Worm (Caenorhabditis elegans) whole organism, L1 larva: ENCODE data around the gene F45D3.4.
A peak's percentile ranks its signal among the peaks of the same experiment; 100 is the strongest.

Source experiments
- C16A3.4 ChIP-seq: fragments of 150-350 bp; optimal IDR thresholded peaks from 2 replicates; lab custom pipeline; 2014; ENCODE audit warnings: missing biosample characterization, missing genetic modification characterization
- C34B4.2 ChIP-seq: sonication (generic microtip); optimal IDR thresholded peaks from 2 replicates; lab custom pipeline; 2017; ENCODE audit warnings: mild to moderate bottlenecking, missing genetic modification characterization, missing compliant biosample characterization
- F16B12.6 ChIP-seq: fragments of 150-350 bp; optimal IDR thresholded peaks from 2 replicates; lab custom pipeline; 2014; ENCODE audit warnings: missing biosample characterization, missing genetic modification characterization
- ama-1 ChIP-seq: fragments of 150-350 bp; optimal IDR thresholded peaks from 2 replicates; lab custom pipeline; 2014
- blmp-1 ChIP-seq: fragments of 150-350 bp; optimal IDR thresholded peaks from 2 replicates; lab custom pipeline; 2014; ENCODE audit warnings: missing biosample characterization, missing genetic modification characterization
- ceh-8 ChIP-seq: fragments of 200-800 bp; sonication (Bioruptor generic); optimal IDR thresholded peaks from 2 replicates; lab custom pipeline; 2018; ENCODE audit warnings: mild to moderate bottlenecking, missing genetic modification characterization, moderate library complexity, missing compliant biosample characterization
- ceh-88 ChIP-seq: fragments of 200-800 bp; sonication (Bioruptor generic); IDR thresholded peaks from 2 replicates; pipeline ENCODE4 v1.3.6; 2022; ENCODE audit warnings: missing genetic modification characterization, missing compliant biosample characterization
- ces-1 ChIP-seq: fragments of 150-350 bp; optimal IDR thresholded peaks from 2 replicates; lab custom pipeline; 2014; ENCODE audit warnings: missing biosample characterization, missing genetic modification reagents, missing genetic modification characterization
- dpl-1 ChIP-seq, 3 experiments: fragments of 150-350 bp in 2 of 3; sonication (generic microtip) in 1 of 3; optimal IDR thresholded peaks; 2 replicates each; lab custom pipeline; 2014 to 2017; ENCODE audit warnings: missing biosample characterization in 3 of 3, missing genetic modification characterization in 3 of 3, missing genetic modification reagents in 3 of 3
- dsc-1 ChIP-seq: sonication (generic microtip); optimal IDR thresholded peaks from 2 replicates; lab custom pipeline; 2016; ENCODE audit warnings: mild to moderate bottlenecking, missing genetic modification characterization, missing compliant biosample characterization
- efl-3 ChIP-seq: fragments of 200-800 bp; sonication (Bioruptor generic); optimal IDR thresholded peaks from 2 replicates; lab custom pipeline; 2018; ENCODE audit warnings: mild to moderate bottlenecking, missing genetic modification characterization, missing compliant biosample characterization
- egl-13 ChIP-seq: sonication (generic microtip); optimal IDR thresholded peaks from 2 replicates; lab custom pipeline; 2016; ENCODE audit warnings: missing genotype, missing genetic modification reagents, missing genetic modification characterization, missing compliant biosample characterization
- egl-27 ChIP-seq, 2 experiments: fragments of 150-350 bp in 1 of 2; sonication (generic microtip); optimal IDR thresholded peaks; 3 replicates each; lab custom pipeline; 2017 to 2018; ENCODE audit warnings: missing biosample characterization in 2 of 2, missing genetic modification characterization in 2 of 2, missing genetic modification reagents in 2 of 2
- elt-2 ChIP-seq: sonication (generic microtip); optimal IDR thresholded peaks from 2 replicates; lab custom pipeline; 2016; ENCODE audit warnings: missing genetic modification characterization, mild to moderate bottlenecking, inconsistent platforms, missing compliant biosample characterization, missing genetic modification reagents
- elt-3 ChIP-seq, 6 experiments: fragments of 150-350 bp in 1 of 6; sonication (generic microtip); optimal IDR thresholded peaks; 2 replicates each; lab custom pipeline; 2017 to 2018; ENCODE audit warnings: missing biosample characterization in 6 of 6, missing genetic modification characterization in 6 of 6, inconsistent platforms in 1 of 6
- ets-5 ChIP-seq: fragments of 200-800 bp; sonication (Bioruptor generic); IDR thresholded peaks from 2 replicates; pipeline ENCODE4 v1.3.6; 2022; ENCODE audit warnings: missing genetic modification characterization, missing compliant biosample characterization
- fkh-10 ChIP-seq: sonication (generic microtip); optimal IDR thresholded peaks from 2 replicates; lab custom pipeline; 2017; ENCODE audit warnings: missing biosample characterization, missing genetic modification reagents, missing genetic modification characterization
- fkh-4 ChIP-seq: sonication (generic microtip); optimal IDR thresholded peaks from 2 replicates; lab custom pipeline; 2016; ENCODE audit warnings: missing compliant biosample characterization, missing genetic modification characterization, borderline replicate concordance
- fos-1 ChIP-seq: fragments of 150-350 bp; optimal IDR thresholded peaks from 2 replicates; lab custom pipeline; 2014; ENCODE audit warnings: missing biosample characterization, missing genetic modification characterization
- hlh-17 ChIP-seq: fragments of 200-800 bp; sonication (Bioruptor generic); optimal IDR thresholded peaks from 2 replicates; lab custom pipeline; 2018; ENCODE audit warnings: missing genetic modification characterization, mild to moderate bottlenecking, missing compliant biosample characterization, moderate library complexity, borderline replicate concordance
- hlh-4 ChIP-seq: sonication (generic microtip); optimal IDR thresholded peaks from 2 replicates; lab custom pipeline; 2016; ENCODE audit warnings: mild to moderate bottlenecking, missing genetic modification characterization, missing compliant biosample characterization
- irx-1 ChIP-seq: sonication (generic microtip); optimal IDR thresholded peaks from 2 replicates; lab custom pipeline; 2016; ENCODE audit warnings: missing genetic modification characterization, missing compliant biosample characterization
- jun-1 ChIP-seq: fragments of 150-350 bp; optimal IDR thresholded peaks from 2 replicates; lab custom pipeline; 2014; ENCODE audit warnings: missing biosample characterization, missing genetic modification reagents, missing genetic modification characterization
- lin-13 ChIP-seq: fragments of 150-350 bp; optimal IDR thresholded peaks from 2 replicates; lab custom pipeline; 2014; ENCODE audit warnings: missing biosample characterization, missing genetic modification reagents, missing genetic modification characterization
- lin-14 ChIP-seq: fragments of 200-800 bp; sonication (Bioruptor generic); optimal IDR thresholded peaks from 2 replicates; lab custom pipeline; 2018; ENCODE audit warnings: mild to moderate bottlenecking, missing genetic modification characterization, moderate library complexity, missing compliant biosample characterization
- mdl-1 ChIP-seq, 2 experiments: fragments of 150-350 bp; optimal IDR thresholded peaks; 2 replicates each; lab custom pipeline; 2014 to 2017; ENCODE audit warnings: missing biosample characterization in 2 of 2, missing genetic modification characterization in 2 of 2, inconsistent platforms in 1 of 2
- nhr-11 ChIP-seq: fragments of 150-350 bp; optimal IDR thresholded peaks from 2 replicates; lab custom pipeline; 2014; ENCODE audit warnings: missing biosample characterization, missing genetic modification characterization
- nhr-28 ChIP-seq: fragments of 150-350 bp; optimal IDR thresholded peaks from 2 replicates; lab custom pipeline; 2014; ENCODE audit warnings: missing biosample characterization, missing genetic modification characterization
- nhr-47 ChIP-seq: sonication (generic microtip); optimal IDR thresholded peaks from 2 replicates; lab custom pipeline; 2016; ENCODE audit warnings: mild to moderate bottlenecking, missing genetic modification characterization, moderate library complexity, missing compliant biosample characterization
- nhr-76 ChIP-seq: sonication (generic microtip); optimal IDR thresholded peaks from 2 replicates; lab custom pipeline; 2017; ENCODE audit warnings: missing biosample characterization, missing genetic modification characterization
- nhr-84 ChIP-seq: sonication (generic microtip); optimal IDR thresholded peaks from 2 replicates; lab custom pipeline; 2017; ENCODE audit warnings: missing biosample characterization, missing genetic modification characterization
- nhr-85 ChIP-seq: sonication (generic microtip); peaks from one replicate; lab custom pipeline; 2016; ENCODE audit warnings: missing genetic modification characterization, inconsistent platforms, missing compliant biosample characterization
- pag-3 ChIP-seq: sonication (generic microtip); optimal IDR thresholded peaks from 2 replicates; lab custom pipeline; 2017; ENCODE audit warnings: missing genetic modification characterization, mild to moderate bottlenecking, missing compliant biosample characterization, antibody characterized with exemption, borderline replicate concordance; ENCODE audit not compliant: insufficient read depth
- skn-1 ChIP-seq: fragments of 150-350 bp; optimal IDR thresholded peaks from 2 replicates; lab custom pipeline; 2014; ENCODE audit warnings: missing biosample characterization, missing genetic modification characterization
- swsn-7 ChIP-seq: sonication (generic microtip); optimal IDR thresholded peaks from 2 replicates; lab custom pipeline; 2016; ENCODE audit warnings: missing genetic modification characterization, missing compliant biosample characterization
- tlp-1 ChIP-seq: fragments of 150-350 bp; optimal IDR thresholded peaks from 2 replicates; lab custom pipeline; 2014; ENCODE audit warnings: missing biosample characterization, missing genetic modification characterization
- unc-98 ChIP-seq: fragments of 200-800 bp; sonication (Bioruptor generic); IDR thresholded peaks from 2 replicates; pipeline ENCODE4 v1.3.6; 2022; ENCODE audit warnings: missing genetic modification characterization, missing compliant biosample characterization
- xbp-1 ChIP-seq: sonication (generic microtip); optimal IDR thresholded peaks from 2 replicates; lab custom pipeline; 2016; ENCODE audit warnings: missing genetic modification characterization, missing compliant biosample characterization
- zip-4 ChIP-seq: fragments of 200-800 bp; sonication (Bioruptor generic); optimal IDR thresholded peaks from 2 replicates; lab custom pipeline; 2018; ENCODE audit warnings: mild to moderate bottlenecking, missing genetic modification characterization, moderate library complexity, missing compliant biosample characterization

F45D3.4 gene

ce11 chrV:12528919-12529318, 24.1 kb downstream of the F45D3.4 start (continued):
- TF ChIP-seq nhr-11 (tag; lab: Kevin White, UChicago) (no peak), nhr-28 (tag; lab: Kevin White, UChicago) (no peak), lin-14 (GFP tag; lab: Kevin White, UChicago) (peak; percentile 90), C34B4.2 (tag; lab: Kevin White, UChicago) (no peak), lin-13 (GFP tag; lab: Kevin White, UChicago) (peak; percentile 26), elt-2 (tag; lab: Kevin White, UChicago) (peak; percentile 13), xbp-1 (tag; lab: Kevin White, UChicago) (peak; percentile 26), zip-4 (GFP tag; lab: Kevin White, UChicago) (no peak), ama-1 (no peak), nhr-85 (peak; percentile 91), fos-1 (no peak)
- TF ChIP-seq, all 84 proteins: peak for 29

- no peak for TF ChIP-seq ets-5 (GFP tag; lab: Robert Waterston, UW)
- no peak for TF ChIP-seq ceh-88 (GFP tag; lab: Robert Waterston, UW)
- no peak for TF ChIP-seq nhr-47 (tag; lab: Kevin White, UChicago)
- TF ChIP-seq skn-1 = no peak
- no peak for TF ChIP-seq fkh-4 (tag; lab: Kevin White, UChicago)
- TF ChIP-seq tlp-1 (tag; lab: Kevin White, UChicago) = no peak
- TF ChIP-seq egl-27 (tag; optimal IDR thresholded peaks at IDR 0.05; lab: Kevin White, UChicago) = no peak
- TF ChIP-seq elt-2 (tag; lab: Kevin White, UChicago) = no peak
- no peak for TF ChIP-seq egl-13
- TF ChIP-seq unc-98 (GFP tag; lab: Robert Waterston, UW) = no peak
- no peak for TF ChIP-seq nhr-76 (tag; lab: Kevin White, UChicago)
- no peak for TF ChIP-seq elt-3 (tag; optimal IDR thresholded peaks at IDR 0.05; lab: Kevin White, UChicago)
- no peak for TF ChIP-seq swsn-7
- no peak for TF ChIP-seq dpl-1 (GFP tag; optimal IDR thresholded peaks at IDR 0.05; lab: Kevin White, UChicago)
- TF ChIP-seq fkh-10 (GFP tag; lab: Kevin White, UChicago) = no peak
- no peak for TF ChIP-seq ces-1
- TF ChIP-seq hlh-17 (GFP tag; lab: Kevin White, UChicago) = no peak
- TF ChIP-seq, all 84 proteins: peak for 0
Observed at ce11 chrV:12526758-12527157, 26.2 kb downstream of the F45D3.4 start, which contains the start of gene F45D3.1. F45D3.1 (plus strand) TSS chrV:12527058.

- peak; percentile 99 for TF ChIP-seq blmp-1 (tag; lab: Kevin White, UChicago)
- TF ChIP-seq pag-3 (tag; lab: Kevin White, UChicago) = no peak
- no peak for TF ChIP-seq mdl-1 (tag; optimal IDR thresholded peaks at IDR 0.05; lab: Kevin White, UChicago)
- no peak for TF ChIP-seq nhr-84 (tag; lab: Kevin White, UChicago)
Observed at ce11 chrV:12526124-12526523, 26.9 kb downstream of the F45D3.4 start.

- peak; percentile 93 for TF ChIP-seq blmp-1 (tag; lab: Kevin White, UChicago)
- TF ChIP-seq fkh-4 (tag; lab: Kevin White, UChicago) = no peak
Observed at ce11 chrV:12525526-12525925, 27.5 kb downstream of the F45D3.4 start, which contains the start of gene dyf-4. dyf-4 (minus strand) TSS chrV:12525738.

- no peak for TF ChIP-seq irx-1 (tag; lab: Kevin White, UChicago)
- TF ChIP-seq ceh-8 (GFP tag; lab: Kevin White, UChicago) = no peak
- TF ChIP-seq F16B12.6 = no peak
- TF ChIP-seq hlh-4 (tag; lab: Kevin White, UChicago) = no peak
- TF ChIP-seq efl-3 (GFP tag; lab: Kevin White, UChicago) = no peak
- no peak for TF ChIP-seq C16A3.4 (tag; lab: Kevin White, UChicago)
- no peak for TF ChIP-seq jun-1 (tag; lab: Kevin White, UChicago)
- no peak for TF ChIP-seq dsc-1
- no peak for TF ChIP-seq xbp-1 (tag; lab: Kevin White, UChicago)
- TF ChIP-seq nhr-28 (tag; lab: Kevin White, UChicago) = no peak
Observed at ce11 chrV:12523356-12523755, 29.6 kb downstream of the F45D3.4 start.
